Worm (Caenorhabditis elegans): ENCODE data around the gene unk-1.

ce11 chrX:8027509-8027908 lies 12.7 kb downstream of the unk-1 start:
- TF ChIP-seq W03F9.2 (tag; optimal IDR thresholded peaks at IDR 0.05) = no peak
- no peak for TF ChIP-seq him-1 (tag; optimal IDR thresholded peaks at IDR 0.05)
- TF ChIP-seq dao-5 (tag; optimal IDR thresholded peaks at IDR 0.05) = no peak

Data from whole organism, L4/young adult.